Worm (Caenorhabditis elegans): Measurements from ENCODE around the gene K03B4.9.

Gene K03B4.9

DNA sequence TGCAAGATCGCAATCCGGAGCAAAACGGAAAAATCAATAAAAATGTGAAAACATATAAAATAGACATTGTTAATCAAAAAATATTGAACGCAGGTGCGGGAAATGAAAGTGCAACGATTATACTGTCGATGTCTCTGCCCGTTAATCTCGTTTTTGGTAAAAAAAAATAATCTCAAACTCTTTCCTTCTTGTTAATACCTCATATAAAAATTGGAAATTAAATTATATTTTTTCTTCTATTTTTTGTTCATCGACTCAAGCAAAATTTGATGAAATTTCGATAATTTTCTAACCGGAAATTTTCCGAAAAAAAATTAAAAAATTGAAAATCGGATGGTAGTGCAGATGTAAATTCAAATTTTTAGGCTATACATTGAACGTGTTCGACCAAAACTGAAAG lies at the start of gene K03B4.9:
Gene K03B4.9 (minus strand): TSS at position 101 of the 400 bp plus-strand sequence.
- TF ChIP-seq nhr-11 (tag; optimal IDR thresholded peaks at IDR 0.05) (no peak), cey-2 (tag; optimal IDR thresholded peaks at IDR 0.05; ENCODE audit: borderline replicate concordance, insufficient read depth) (no peak), ctbp-1 (GFP tag; IDR thresholded peaks at IDR 0.05) (no peak), ces-1 (GFP tag; optimal IDR thresholded peaks at IDR 0.05) (no peak), daf-16 (GFP tag; optimal IDR thresholded peaks at IDR 0.05) (no peak), daf-16 (tag; optimal IDR thresholded peaks at IDR 0.05) (no peak), dmd-9 (GFP tag; IDR thresholded peaks at IDR 0.05) (no peak), duxl-1 (tag; optimal IDR thresholded peaks at IDR 0.05; ENCODE audit: poor library complexity) (no peak), F10B5.3 (tag; optimal IDR thresholded peaks at IDR 0.05) (no peak), vab-7 (GFP tag; IDR thresholded peaks at IDR 0.05) (no peak), nhr-6 (tag; optimal IDR thresholded peaks at IDR 0.05) (no peak), nhr-41 (GFP tag; IDR thresholded peaks at IDR 0.05) (no peak)

DNA sequence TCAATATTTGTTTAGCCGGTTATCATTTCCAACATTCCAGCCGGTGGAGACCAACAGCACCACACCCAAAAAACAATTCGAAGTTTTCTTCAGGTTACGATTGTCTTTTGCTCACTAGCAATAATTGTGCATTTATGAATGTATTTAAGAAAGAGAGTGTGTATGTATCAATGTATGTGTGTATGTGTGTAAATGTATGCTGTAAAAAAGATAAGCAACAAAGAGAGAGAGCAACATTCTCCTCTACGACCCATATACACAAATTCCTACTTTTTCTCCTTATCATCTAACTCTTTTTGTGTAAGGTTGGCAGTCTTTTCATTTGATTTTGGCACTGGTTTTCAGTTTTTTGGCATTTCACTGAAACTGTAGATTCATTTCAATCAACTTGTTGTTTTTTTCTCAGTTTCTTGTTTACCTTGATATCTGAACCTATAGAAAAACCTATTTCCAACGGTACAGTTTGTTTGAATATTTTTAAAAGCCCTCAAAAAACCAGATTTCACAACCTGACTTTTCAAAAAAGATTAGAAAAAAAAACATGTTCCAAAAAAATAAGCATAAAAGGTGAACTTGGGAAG lies 48.6 kb upstream of the K03B4.9 start:
- peak; percentile 47 for TF ChIP-seq dmd-6 (GFP tag; IDR thresholded peaks at IDR 0.05)
- peak; percentile 2 for TF ChIP-seq nhr-6 (tag; optimal IDR thresholded peaks at IDR 0.05)
- TF ChIP-seq ceh-44 (GFP tag; IDR thresholded peaks at IDR 0.05) = no peak
- no peak for TF ChIP-seq lir-3 (tag; optimal IDR thresholded peaks at IDR 0.05)
- peak; percentile 88 for TF ChIP-seq nhr-28 (tag; optimal IDR thresholded peaks at IDR 0.05)
- no peak for TF ChIP-seq daf-16 (GFP tag; optimal IDR thresholded peaks at IDR 0.05)
- peak; percentile 79 for TF ChIP-seq daf-16 (tag; optimal IDR thresholded peaks at IDR 0.05)
- TF ChIP-seq set-16 (GFP tag; IDR thresholded peaks at IDR 0.05) = no peak
- peak; percentile 21 for TF ChIP-seq dve-1 (tag; optimal IDR thresholded peaks at IDR 0.05; ENCODE audit: insufficient read depth)
- TF ChIP-seq hlh-11 (tag; optimal IDR thresholded peaks at IDR 0.05) = peak; percentile 50
- peak; percentile 97 for TF ChIP-seq pqm-1 (tag; optimal IDR thresholded peaks at IDR 0.05)
- TF ChIP-seq unc-62 (GFP tag; optimal IDR thresholded peaks at IDR 0.05 in 1 of 2) = peak in 1 of 2 experiments; percentile 97
- TF ChIP-seq unc-62 (tag; optimal IDR thresholded peaks at IDR 0.05) = no peak

DNA sequence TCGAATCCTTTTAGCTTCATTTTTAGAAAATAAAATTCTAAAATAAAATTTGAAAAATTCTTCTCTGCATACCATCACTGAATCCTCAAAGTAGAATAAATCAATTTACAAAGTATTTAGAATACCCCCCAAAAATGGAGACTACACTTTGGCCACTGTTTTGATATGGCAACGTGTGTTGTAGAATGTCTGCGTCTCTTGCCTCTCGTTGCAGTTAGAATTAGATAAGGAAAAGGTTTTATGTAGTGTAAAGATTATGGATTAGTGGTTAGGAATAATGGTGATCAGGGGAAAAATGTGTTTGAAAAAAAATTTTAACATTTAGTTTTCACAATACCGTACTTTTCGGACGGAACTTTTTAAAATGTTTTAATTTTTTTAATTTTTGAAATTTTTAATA lies 47.6 kb upstream of the K03B4.9 start, which contains the start of gene prx-6:
Gene prx-6 (minus strand): TSS at position 129 of the 400 bp plus-strand sequence.
- TF ChIP-seq nhr-28 (tag; optimal IDR thresholded peaks at IDR 0.05) (peak; percentile 92), dve-1 (tag; optimal IDR thresholded peaks at IDR 0.05; ENCODE audit: insufficient read depth) (peak; percentile 75), mdl-1 (tag; optimal IDR thresholded peaks at IDR 0.05) (peak in 1 of 2 experiments; percentile 29), pqm-1 (tag; optimal IDR thresholded peaks at IDR 0.05) (peak; percentile 56), daf-16 (GFP tag; optimal IDR thresholded peaks at IDR 0.05) (no peak), daf-16 (tag; optimal IDR thresholded peaks at IDR 0.05) (peak; percentile 35), dmd-6 (GFP tag; IDR thresholded peaks at IDR 0.05) (peak; percentile 50), nhr-76 (tag; optimal IDR thresholded peaks at IDR 0.05) (no peak), tra-1 (GFP tag; IDR thresholded peaks at IDR 0.05) (no peak), aha-1 (tag) (peak; percentile 61), mxl-3 (GFP tag; optimal IDR thresholded peaks at IDR 0.05) (peak; percentile 30)

DNA sequence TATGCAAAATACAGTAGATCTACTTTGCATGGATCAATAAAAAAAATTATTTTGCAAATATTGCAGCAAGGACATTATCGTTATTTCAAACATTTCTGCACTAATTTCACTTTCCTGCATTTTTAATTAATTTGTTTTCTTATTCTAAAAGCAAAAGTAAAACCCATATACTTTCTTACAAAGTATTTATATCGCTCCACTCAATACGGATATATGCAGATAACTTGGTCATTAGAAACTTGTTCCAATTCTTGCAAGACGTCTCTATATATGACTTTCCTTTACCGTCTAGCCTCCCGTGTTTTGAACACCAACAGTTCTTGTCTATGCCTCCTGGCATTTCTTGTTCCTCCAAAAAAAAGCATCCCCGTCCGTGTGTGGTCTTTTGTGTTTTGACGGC lies 38.1 kb upstream of the K03B4.9 start, which contains the start of gene oac-24:
Gene oac-24 (plus strand): TSS at position 301 of the 400 bp plus-strand sequence.
- TF ChIP-seq dpl-1 (GFP tag; optimal IDR thresholded peaks at IDR 0.05) (no peak), lim-7 (GFP tag; IDR thresholded peaks at IDR 0.05) (no peak)

DNA sequence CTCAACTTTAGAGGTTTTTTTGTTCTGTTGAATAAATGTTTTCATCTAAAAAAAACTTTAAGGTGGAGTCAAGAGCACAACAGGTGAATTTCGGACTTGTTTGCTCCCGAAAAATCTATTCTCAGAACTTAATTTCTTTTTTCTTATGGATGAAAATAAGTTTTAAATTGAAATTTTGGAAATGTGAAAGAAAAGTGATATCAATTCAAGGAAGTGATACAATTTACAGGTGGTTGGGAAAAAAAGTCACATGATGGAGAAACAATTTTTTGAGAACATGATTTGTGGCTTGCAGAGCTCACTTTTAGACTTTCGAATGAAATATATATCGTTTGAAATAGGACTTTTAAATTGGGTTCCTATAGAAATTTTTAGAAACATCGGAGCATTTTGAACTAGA lies 35.3 kb upstream of the K03B4.9 start:
- TF ChIP-seq nhr-28 (tag; optimal IDR thresholded peaks at IDR 0.05) (no peak), Y5F2A.4 (GFP tag; optimal IDR thresholded peaks at IDR 0.05) (no peak), pha-4 (GFP tag; IDR thresholded peaks at IDR 0.05) (no peak), pha-4 (tag; optimal IDR thresholded peaks at IDR 0.05) (no peak), ztf-11 (tag; optimal IDR thresholded peaks at IDR 0.05) (no peak), nhr-41 (GFP tag; IDR thresholded peaks at IDR 0.05) (no peak), nhr-11 (tag; optimal IDR thresholded peaks at IDR 0.05) (no peak), ceh-28 (tag; optimal IDR thresholded peaks at IDR 0.05) (no peak), nhr-6 (tag; optimal IDR thresholded peaks at IDR 0.05) (no peak), lin-29 (GFP tag; IDR thresholded peaks at IDR 0.05) (no peak), fkh-10 (GFP tag; optimal IDR thresholded peaks at IDR 0.05) (no peak), dmd-8 (GFP tag; IDR thresholded peaks at IDR 0.05) (no peak), Y75B8A.6 (GFP tag; IDR thresholded peaks at IDR 0.05) (no peak), aha-1 (tag) (no peak), mdt-29 (GFP tag; IDR thresholded peaks at IDR 0.05) (no peak), hmg-1.1 (GFP tag; IDR thresholded peaks at IDR 0.05) (no peak), tag-97 (GFP tag; IDR thresholded peaks at IDR 0.05) (no peak), ceh-44 (GFP tag; IDR thresholded peaks at IDR 0.05) (no peak)
